Fruit fly (Drosophila melanogaster) whole organism, embryonic: ENCODE results near the gene CG13086.

Source experiments
- ATbp ChIP-seq: fragments of 200-800 bp; sonication (Bioruptor generic); optimal IDR thresholded peaks from 2 replicates; lab custom pipeline; 2017; ENCODE audit warnings: missing biosample characterization, mild to moderate bottlenecking, missing genetic modification characterization, missing genetic modification reagents
- Abd-B ChIP-seq: fragments of 200-800 bp; sonication (Bioruptor generic); optimal IDR thresholded peaks from 2 replicates; lab custom pipeline; 2018; ENCODE audit warnings: missing biosample characterization, mild to moderate bottlenecking, missing genetic modification characterization, moderate library complexity
- Blimp-1 ChIP-seq: fragments of 200-800 bp; sonication (Bioruptor generic); optimal IDR thresholded peaks from 3 replicates; lab custom pipeline; 2018; ENCODE audit warnings: missing biosample characterization, missing genetic modification characterization, mild to moderate bottlenecking, moderate library complexity, missing genetic modification reagents
- CG10565 ChIP-seq: fragments of 200-800 bp; sonication (Bioruptor generic); optimal IDR thresholded peaks from 3 replicates; lab custom pipeline; 2016; ENCODE audit warnings: missing biosample characterization, mild to moderate bottlenecking, missing genetic modification characterization
- CG12071 ChIP-seq: fragments of 200-800 bp; sonication (Bioruptor generic); optimal IDR thresholded peaks from 3 replicates; lab custom pipeline; 2018; ENCODE audit warnings: missing biosample characterization, mild to moderate bottlenecking, missing genetic modification characterization
- CG1233 ChIP-seq: fragments of 200-800 bp; sonication (Bioruptor generic); optimal IDR thresholded peaks from 4 replicates; lab custom pipeline; 2018; ENCODE audit warnings: missing biosample characterization, mild to moderate bottlenecking, missing genetic modification characterization
- CG13424 ChIP-seq: fragments of 200-800 bp; sonication (Bioruptor generic); optimal IDR thresholded peaks from 2 replicates; lab custom pipeline; 2019; ENCODE audit warnings: missing biosample characterization, mild to moderate bottlenecking, missing genetic modification characterization, moderate library complexity
- CG13894 ChIP-seq: fragments of 200-800 bp; sonication (Bioruptor generic); optimal IDR thresholded peaks from 3 replicates; lab custom pipeline; 2018; ENCODE audit warnings: missing biosample characterization, mild to moderate bottlenecking, missing genetic modification characterization, moderate library complexity
- CG15479 ChIP-seq: fragments of 200-800 bp; sonication (Bioruptor generic); optimal IDR thresholded peaks from 3 replicates; lab custom pipeline; 2019; ENCODE audit warnings: missing biosample characterization, mild to moderate bottlenecking, missing genetic modification characterization, moderate library complexity
- CG15514 ChIP-seq: fragments of 200-800 bp; sonication (Bioruptor generic); optimal IDR thresholded peaks from 3 replicates; lab custom pipeline; 2017; ENCODE audit warnings: missing biosample characterization, missing genetic modification characterization, mild to moderate bottlenecking, moderate library complexity, missing genetic modification reagents
- CG15696 ChIP-seq: fragments of 200-800 bp; sonication (Bioruptor generic); optimal IDR thresholded peaks from 2 replicates; lab custom pipeline; 2019; ENCODE audit warnings: missing biosample characterization, mild to moderate bottlenecking, missing genetic modification characterization, moderate library complexity
- CG1647 ChIP-seq: fragments of 200-800 bp; sonication (Bioruptor generic); optimal IDR thresholded peaks from 3 replicates; lab custom pipeline; 2016; ENCODE audit warnings: missing biosample characterization, missing genetic modification characterization
- CG17385 ChIP-seq: fragments of 200-800 bp; sonication (Bioruptor generic); optimal IDR thresholded peaks from 3 replicates; lab custom pipeline; 2018; ENCODE audit warnings: missing biosample characterization, mild to moderate bottlenecking, missing genetic modification characterization
- CG18599 ChIP-seq: fragments of 200-800 bp; sonication (Bioruptor generic); optimal IDR thresholded peaks from 3 replicates; lab custom pipeline; 2017; ENCODE audit warnings: missing biosample characterization, missing genetic modification characterization, mild to moderate bottlenecking, moderate library complexity, missing genetic modification reagents
- CG2129 ChIP-seq: fragments of 200-800 bp; sonication (Bioruptor generic); IDR thresholded peaks from 2 replicates; pipeline ENCODE4 v1.3.6; 2022; ENCODE audit warnings: missing biosample characterization, missing genetic modification characterization; ENCODE audit not compliant: partially characterized antibody
- CG2199 ChIP-seq: fragments of 200-800 bp; sonication (Bioruptor generic); IDR thresholded peaks from 3 replicates; pipeline ENCODE4 v1.3.6; 2022; ENCODE audit warnings: missing biosample characterization, missing genetic modification characterization
- CG2889 ChIP-seq: fragments of 200-800 bp; sonication (Bioruptor generic); IDR thresholded peaks from 3 replicates; pipeline ENCODE4 v1.3.6; 2022; ENCODE audit warnings: missing biosample characterization, missing genetic modification characterization
- CG31224 ChIP-seq: fragments of 200-800 bp; sonication (Bioruptor generic); IDR thresholded peaks from 2 replicates; pipeline ENCODE4 v1.3.6; 2022; ENCODE audit warnings: missing biosample characterization, missing genetic modification characterization
- CG5245 ChIP-seq: fragments of 200-800 bp; sonication (Bioruptor generic); optimal IDR thresholded peaks from 3 replicates; lab custom pipeline; 2016; ENCODE audit warnings: missing biosample characterization, missing genetic modification characterization
- CG6791 ChIP-seq: fragments of 200-800 bp; sonication (Bioruptor generic); IDR thresholded peaks from 3 replicates; pipeline ENCODE4 v1.3.6; 2022; ENCODE audit warnings: missing biosample characterization, missing genetic modification characterization; ENCODE audit not compliant: partially characterized antibody
- CG8924 ChIP-seq: fragments of 200-800 bp; optimal IDR thresholded peaks from 3 replicates; lab custom pipeline; 2019; ENCODE audit warnings: missing biosample characterization, mild to moderate bottlenecking, missing genetic modification characterization, moderate library complexity
- CG9797 ChIP-seq: fragments of 200-800 bp; sonication (Bioruptor generic); optimal IDR thresholded peaks from 3 replicates; lab custom pipeline; 2018; ENCODE audit warnings: missing biosample characterization, mild to moderate bottlenecking, missing genetic modification characterization
- Ets65A ChIP-seq: fragments of 200-800 bp; sonication (Bioruptor generic); peaks from one replicate; lab custom pipeline; 2016; ENCODE audit warnings: missing biosample characterization, missing genetic modification characterization
- Jarid2 ChIP-seq: fragments of 200-800 bp; sonication (Bioruptor generic); optimal IDR thresholded peaks from 3 replicates; lab custom pipeline; 2017; ENCODE audit warnings: mild to moderate bottlenecking, missing biosample characterization, missing genetic modification reagents, missing genetic modification characterization
- Kr ChIP-seq: fragments of 200-800 bp; sonication (Bioruptor generic); optimal IDR thresholded peaks from 2 replicates; lab custom pipeline; 2017; ENCODE audit warnings: missing biosample characterization, mild to moderate bottlenecking, missing genetic modification characterization
- Lpt ChIP-seq: fragments of >200 bp; optimal IDR thresholded peaks from 2 replicates; lab custom pipeline; 2018; ENCODE audit warnings: missing biosample characterization, missing genetic modification characterization
- MTF-1 ChIP-seq: fragments of 200-800 bp; sonication (Bioruptor generic); optimal IDR thresholded peaks from 2 replicates; lab custom pipeline; 2018; ENCODE audit warnings: missing biosample characterization, mild to moderate bottlenecking, missing genetic modification characterization, borderline replicate concordance
- Mad ChIP-seq: fragments of 200-800 bp; sonication (Bioruptor generic); optimal IDR thresholded peaks from 2 replicates; lab custom pipeline; 2016; ENCODE audit warnings: missing biosample characterization, missing genetic modification characterization
- Stat92E ChIP-seq, 3 experiments: fragments of >200 bp in 2 of 3; fragments of 200-800 bp in 1 of 3; sonication (Bioruptor generic) in 1 of 3; optimal IDR thresholded peaks; 2 replicates each; lab custom pipeline; 2017 to 2019; ENCODE audit warnings: missing biosample characterization in 3 of 3, missing genetic modification characterization in 3 of 3, mild to moderate bottlenecking in 1 of 3, moderate library complexity in 1 of 3
- esg ChIP-seq: fragments of 200-800 bp; sonication (Bioruptor generic); conservative IDR thresholded peaks from 2 replicates; pipeline ENCODE4 v1.3.6; 2022; ENCODE audit warnings: missing biosample characterization, missing genetic modification characterization
- fd102C ChIP-seq: fragments of 200-800 bp; sonication (Bioruptor generic); optimal IDR thresholded peaks from 2 replicates; lab custom pipeline; 2018; ENCODE audit warnings: missing biosample characterization, mild to moderate bottlenecking, missing genetic modification characterization, moderate library complexity
- fru ChIP-seq: fragments of >200 bp; optimal IDR thresholded peaks from 2 replicates; lab custom pipeline; 2017
- gcm ChIP-seq: fragments of 200-800 bp; sonication (Bioruptor generic); optimal IDR thresholded peaks from 2 replicates; lab custom pipeline; 2019; ENCODE audit warnings: missing biosample characterization, mild to moderate bottlenecking, missing genetic modification characterization, moderate library complexity
- grn ChIP-seq: fragments of 200-800 bp; sonication (Bioruptor generic); optimal IDR thresholded peaks from 3 replicates; lab custom pipeline; 2017; ENCODE audit warnings: missing biosample characterization, missing genetic modification characterization
- kni ChIP-seq: fragments of 200-800 bp; sonication (Bioruptor generic); optimal IDR thresholded peaks from 3 replicates; lab custom pipeline; 2017; ENCODE audit warnings: mild to moderate bottlenecking, missing biosample characterization, missing genetic modification reagents, missing genetic modification characterization
- lov ChIP-seq, 2 experiments: fragments of 200-800 bp in 1 of 2; fragments of >200 bp in 1 of 2; sonication (Bioruptor generic) in 1 of 2; IDR thresholded peaks in 1 of 2; optimal IDR thresholded peaks in 1 of 2; 2 replicates in 1 of 2; 3 replicates in 1 of 2; pipeline versions ENCODE4 v1.3.6 to Lab custom; 2017 to 2022; ENCODE audit warnings: missing biosample characterization in 1 of 2, missing genetic modification characterization in 1 of 2
- psq ChIP-seq: fragments of 200-800 bp; sonication (Bioruptor generic); optimal IDR thresholded peaks from 2 replicates; lab custom pipeline; 2017; ENCODE audit warnings: missing biosample characterization, missing genetic modification characterization
- row ChIP-seq: fragments of 200-800 bp; sonication (Bioruptor generic); IDR thresholded peaks from 3 replicates; pipeline ENCODE4 v1.3.6; 2022; ENCODE audit warnings: missing biosample characterization, missing genetic modification characterization
- scrt ChIP-seq: fragments of 200-800 bp; sonication (Bioruptor generic); optimal IDR thresholded peaks from 2 replicates; lab custom pipeline; 2018; ENCODE audit warnings: missing biosample characterization, mild to moderate bottlenecking, missing genetic modification characterization, moderate library complexity
- sens ChIP-seq: fragments of 200-800 bp; sonication (Bioruptor generic); peaks from one replicate; lab custom pipeline; 2016; ENCODE audit warnings: missing biosample characterization, missing genetic modification characterization
- shn ChIP-seq: fragments of 200-800 bp; sonication (Bioruptor generic); optimal IDR thresholded peaks from 3 replicates; lab custom pipeline; 2016; ENCODE audit warnings: missing biosample characterization, missing genetic modification characterization
- tgo ChIP-seq: fragments of 200-800 bp; sonication (Bioruptor generic); IDR thresholded peaks from 3 replicates; pipeline ENCODE4 v1.3.6; 2022; ENCODE audit warnings: missing biosample characterization, missing genetic modification characterization
- tll ChIP-seq, 2 experiments: fragments of 200-800 bp in 1 of 2; fragments of >200 bp in 1 of 2; sonication (Bioruptor generic) in 1 of 2; optimal IDR thresholded peaks; 2 replicates each; lab custom pipeline; 2017 to 2019; ENCODE audit warnings: missing biosample characterization in 2 of 2, missing genetic modification characterization in 2 of 2, mild to moderate bottlenecking in 1 of 2, moderate library complexity in 1 of 2
- twi ChIP-seq: fragments of 200-800 bp; optimal IDR thresholded peaks from 2 replicates; lab custom pipeline; 2019; ENCODE audit warnings: missing biosample characterization, mild to moderate bottlenecking, missing genetic modification characterization, moderate library complexity
- unc-4 ChIP-seq: fragments of 200-800 bp; sonication (Bioruptor generic); IDR thresholded peaks from 2 replicates; pipeline ENCODE4 v1.3.6; 2022; ENCODE audit warnings: missing biosample characterization, missing genetic modification characterization; ENCODE audit not compliant: partially characterized antibody
- vfl ChIP-seq: fragments of 200-800 bp; sonication (Bioruptor generic); optimal IDR thresholded peaks from 2 replicates; lab custom pipeline; 2016; ENCODE audit warnings: missing biosample characterization, missing genetic modification characterization
- z ChIP-seq: fragments of 200-800 bp; sonication (Bioruptor generic); IDR thresholded peaks from 3 replicates; pipeline ENCODE4 v1.3.6; 2022; ENCODE audit warnings: missing biosample characterization, missing genetic modification characterization
- zen ChIP-seq: fragments of 200-800 bp; sonication (Bioruptor generic); optimal IDR thresholded peaks from 3 replicates; lab custom pipeline; 2018; ENCODE audit warnings: missing biosample characterization, mild to moderate bottlenecking, missing genetic modification characterization, moderate library complexity

Gene CG13086

dm6 chr2L:19341074-19341806 lies 22.9 kb upstream of the CG13086 start:
- TF ChIP-seq Blimp-1 = peak; percentile 31
- TF ChIP-seq fru (lab: Kevin White, UChicago) = no peak
- TF ChIP-seq CG1647 (GFP tag; lab: Kevin White, UChicago) = no peak
- TF ChIP-seq CG6791 (GFP tag; lab: Robert Waterston, UW) = 0 out of 3 replicates have a peak, but pooled peaks have one; percentile 28
- TF ChIP-seq CG13424 (tag; lab: Kevin White, UChicago) = no peak
- TF ChIP-seq CG5245 (GFP tag; lab: Kevin White, UChicago) = no peak
- TF ChIP-seq twi (tag; lab: Kevin White, UChicago) = peak; percentile 58
- peak; percentile 10 for TF ChIP-seq Ets65A (GFP tag; lab: Kevin White, UChicago)
- TF ChIP-seq esg = no peak
- TF ChIP-seq shn (GFP tag; lab: Kevin White, UChicago) = no peak
- no peak for TF ChIP-seq unc-4 (GFP tag; lab: Robert Waterston, UW)
- no peak for TF ChIP-seq Lpt (GFP tag; lab: Kevin White, UChicago)
- TF ChIP-seq vfl (GFP tag; lab: Kevin White, UChicago) = no peak
- no peak for TF ChIP-seq CG10565
- peak; percentile 60 for TF ChIP-seq Kr (GFP tag; lab: Kevin White, UChicago)
- no peak for TF ChIP-seq gcm (GFP tag; lab: Kevin White, UChicago)
- TF ChIP-seq grn = peak; percentile 52
- TF ChIP-seq CG15479 = peak; percentile 71
- TF ChIP-seq CG13894 = no peak
- 0 out of 3 replicates have a peak, but pooled peaks have one; percentile 53 for TF ChIP-seq CG2199 (GFP tag; lab: Robert Waterston, UW)
- TF ChIP-seq fd102C (GFP tag; lab: Kevin White, UChicago) = peak; percentile 34
- TF ChIP-seq kni (GFP tag; lab: Kevin White, UChicago) = peak; percentile 58
- TF ChIP-seq CG2889 (GFP tag; lab: Robert Waterston, UW) = no peak
- TF ChIP-seq CG15514 (GFP tag; lab: Kevin White, UChicago) = no peak
- TF ChIP-seq Abd-B (GFP tag; lab: Kevin White, UChicago) = no peak
- no peak for TF ChIP-seq tgo (GFP tag; lab: Robert Waterston, UW)
- no peak for TF ChIP-seq CG1233 (GFP tag; lab: Kevin White, UChicago)
- no peak for TF ChIP-seq row (GFP tag; lab: Robert Waterston, UW)
- TF ChIP-seq Stat92E (GFP tag; optimal IDR thresholded peaks at IDR 0.05; lab: Kevin White, UChicago) = peak in 1 of 3 experiments; percentile 96
- TF ChIP-seq CG15696 (tag; lab: Kevin White, UChicago) = no peak
- peak; percentile 25 for TF ChIP-seq sens (GFP tag; lab: Kevin White, UChicago)
- peak; percentile 85 for TF ChIP-seq z (GFP tag; lab: Robert Waterston, UW)
- TF ChIP-seq tll (GFP tag; optimal IDR thresholded peaks at IDR 0.05; lab: Kevin White, UChicago) = peak in 1 of 2 experiments; percentile 86
- peak; percentile 99 for TF ChIP-seq zen (tag; lab: Kevin White, UChicago)
- no peak for TF ChIP-seq Mad (GFP tag; lab: Kevin White, UChicago)

DNA sequence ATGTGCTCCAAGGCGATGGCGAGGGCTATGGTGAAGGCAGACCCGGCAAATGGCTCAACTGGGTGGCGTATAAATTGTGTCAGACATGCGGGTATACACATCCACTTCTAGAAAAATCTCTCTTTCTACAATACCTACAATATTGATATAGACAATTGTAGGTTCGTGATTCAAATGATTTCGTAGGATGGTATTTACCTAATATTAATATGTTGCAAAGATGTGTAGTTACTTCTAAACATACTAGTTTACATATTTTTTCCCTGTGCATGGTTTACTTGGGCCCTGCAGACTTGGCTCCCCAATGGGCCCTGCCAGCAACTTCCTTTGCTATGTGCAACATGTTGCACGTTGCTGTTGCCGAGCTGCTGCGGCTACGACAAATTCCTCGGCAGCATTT lies 22.2 kb upstream of the CG13086 start:
- no peak for TF ChIP-seq CG9797 (GFP tag; lab: Kevin White, UChicago)
- TF ChIP-seq CG18599 = peak; percentile 1
- TF ChIP-seq CG8924 (tag; lab: Kevin White, UChicago) = peak; percentile 34
- no peak for TF ChIP-seq lov (optimal IDR thresholded peaks at IDR 0.05; lab: Kevin White, UChicago)
- TF ChIP-seq lov (GFP tag; IDR thresholded peaks at IDR 0.05; lab: Robert Waterston, UW) = 0 out of 3 replicates have a peak, but pooled peaks have one; percentile 46
- TF ChIP-seq CG12071 (GFP tag; lab: Kevin White, UChicago) = no peak
- TF ChIP-seq CG2129 (GFP tag; lab: Robert Waterston, UW) = no peak
- TF ChIP-seq psq (GFP tag; lab: Kevin White, UChicago) = no peak
- no peak for TF ChIP-seq Jarid2 (GFP tag; lab: Kevin White, UChicago)
- no peak for TF ChIP-seq CG17385
- TF ChIP-seq ATbp (GFP tag; lab: Kevin White, UChicago) = peak; percentile 28
- no peak for TF ChIP-seq CG31224 (GFP tag; lab: Robert Waterston, UW)
- peak; percentile 38 for TF ChIP-seq CG1233 (GFP tag; lab: Kevin White, UChicago)
- TF ChIP-seq scrt (GFP tag; lab: Kevin White, UChicago) = no peak
- TF ChIP-seq CG15514 (GFP tag; lab: Kevin White, UChicago) = no peak
- TF ChIP-seq MTF-1 (GFP tag; lab: Kevin White, UChicago) = no peak
